Fruit fly (Drosophila melanogaster): ENCODE measurements around the gene CG15814.

DNA sequence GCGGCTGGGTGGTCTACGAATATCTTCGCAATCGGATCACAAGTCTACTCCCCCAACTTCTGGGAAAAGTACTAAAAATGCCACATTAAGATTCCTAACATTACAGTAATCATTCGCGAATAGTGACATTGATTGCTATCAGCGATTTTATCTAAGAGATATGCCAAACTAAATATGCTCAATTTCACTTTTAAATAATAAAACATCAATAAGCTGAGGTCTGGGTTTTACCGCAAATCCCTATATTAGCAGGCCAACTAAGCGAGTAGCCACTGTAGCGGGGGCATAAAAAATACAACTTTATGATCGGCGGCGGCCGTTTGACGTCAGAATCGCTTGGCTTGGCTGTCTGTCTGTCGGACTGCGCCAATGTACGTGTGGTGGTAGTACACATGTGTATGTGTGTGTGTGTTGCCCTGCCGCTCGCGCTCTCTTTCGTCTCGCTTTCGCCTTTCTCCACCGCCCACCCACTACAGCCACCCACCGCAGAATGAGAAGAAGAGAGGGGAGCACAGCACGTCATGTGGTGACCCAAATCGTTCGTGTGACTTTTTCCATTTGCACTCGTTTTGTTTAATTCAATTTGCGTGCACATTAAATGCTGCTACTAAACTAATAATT is 30.2 kb upstream of the CG15814 start:
- TF ChIP-seq CG8478 (optimal IDR thresholded peaks at IDR 0.05), result no peak
- no peak for TF ChIP-seq CTCF (optimal IDR thresholded peaks at IDR 0.05)
